Fruit fly (Drosophila melanogaster): ENCODE results near the gene ND-42.

The ND-42 gene

DNA sequence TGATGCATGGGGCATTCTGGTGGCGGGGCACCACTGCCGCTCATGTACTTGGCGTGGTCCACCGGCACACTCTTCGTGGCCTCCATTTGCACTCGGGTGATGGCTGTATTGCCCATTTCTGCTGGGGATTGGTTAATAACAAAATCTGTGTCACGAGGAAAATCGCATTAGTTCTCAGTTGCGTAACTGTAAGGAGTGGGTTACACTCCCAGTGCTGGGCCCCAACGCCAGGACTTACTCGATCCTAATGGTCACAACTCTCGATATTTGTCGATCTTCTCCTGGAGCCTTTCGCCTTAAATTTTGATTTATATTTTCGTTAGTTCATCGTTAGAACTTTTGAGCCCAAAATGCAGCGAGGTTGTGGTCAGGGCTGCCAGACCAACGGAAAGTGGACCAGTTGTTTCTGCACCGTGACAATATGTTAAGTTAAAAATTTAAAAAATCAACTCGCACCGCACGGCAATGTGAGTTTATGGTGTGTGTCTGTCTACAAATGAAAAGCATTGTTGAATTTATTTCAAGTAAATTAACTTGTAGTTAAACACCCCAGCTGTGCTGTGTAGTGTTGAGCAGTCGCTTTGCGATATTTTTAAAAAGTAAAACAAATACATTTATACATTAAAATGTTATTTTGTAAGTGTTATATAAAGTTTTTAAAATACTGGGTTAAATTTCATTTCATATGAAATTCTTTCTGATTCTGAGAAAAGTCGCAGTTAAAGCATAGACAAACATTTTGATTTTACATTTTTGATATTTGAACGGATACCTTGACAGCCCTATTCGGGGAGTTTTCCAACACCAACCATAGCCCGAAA is at the start of gene ND-42, which contains the start of gene Cchl (continued):
- TF ChIP-seq CG15269 (tag; optimal IDR thresholded peaks at IDR 0.05) (peak; percentile 83), chn (GFP tag; optimal IDR thresholded peaks at IDR 0.05) (peak; percentile 81), CG4360 (GFP tag; IDR thresholded peaks at IDR 0.05) (0 out of 2 replicates have a peak, but pooled peaks have one; percentile 44), MESR4 (GFP tag; optimal IDR thresholded peaks at IDR 0.05) (peak; percentile 49), H15 (GFP tag; IDR thresholded peaks at IDR 0.05) (peak; percentile 42; the same call in 1 of the 3 replicates), lbe (GFP tag; optimal IDR thresholded peaks at IDR 0.05) (peak; percentile 59), CG18262 (tag; optimal IDR thresholded peaks at IDR 0.05) (peak; percentile 75), Taf1 (GFP tag; IDR thresholded peaks at IDR 0.05) (no peak; the same call in 1 of the 2 replicates), CG12155 (GFP tag; optimal IDR thresholded peaks at IDR 0.05) (peak; percentile 85), CG2129 (GFP tag; IDR thresholded peaks at IDR 0.05; ENCODE audit: partially characterized antibody) (peak; percentile 55), CG32772 (GFP tag; IDR thresholded peaks at IDR 0.05) (peak; percentile 67), CG10565 (GFP tag; optimal IDR thresholded peaks at IDR 0.05) (no peak), ap (GFP tag; IDR thresholded peaks at IDR 0.05) (no peak; the same call in none of the 2 replicates), CG10959 (GFP tag; IDR thresholded peaks at IDR 0.05) (peak; percentile 11; the same call in 1 of the 2 replicates), CG17385 (GFP tag; optimal IDR thresholded peaks at IDR 0.05) (peak; percentile 82), ATbp (GFP tag; optimal IDR thresholded peaks at IDR 0.05) (no peak), CG12236 (GFP tag; optimal IDR thresholded peaks at IDR 0.05) (peak; percentile 40), toy (GFP tag; IDR thresholded peaks at IDR 0.05) (0 out of 2 replicates have a peak, but pooled peaks have one; percentile 21), Sry-β (GFP tag; optimal IDR thresholded peaks at IDR 0.05) (peak; percentile 65), Dip2 (GFP tag; IDR thresholded peaks at IDR 0.05) (no peak), HHEX (GFP tag; optimal IDR thresholded peaks at IDR 0.05) (peak; percentile 77), CG3838 (GFP tag; optimal IDR thresholded peaks at IDR 0.05) (peak; percentile 64), Stat92E (GFP tag; optimal IDR thresholded peaks at IDR 0.05) (no peak), rib (GFP tag; IDR thresholded peaks at IDR 0.05) (peak; percentile 42; the same call in 1 of the 2 replicates), Hey (tag; optimal IDR thresholded peaks at IDR 0.05) (no peak), NC2β (GFP tag; optimal IDR thresholded peaks at IDR 0.05) (peak; percentile 40), CG2202 (tag; optimal IDR thresholded peaks at IDR 0.05) (peak; percentile 43), CG34422 (GFP tag; IDR thresholded peaks at IDR 0.05) (no peak; the same call in none of the 3 replicates), CG5180 (GFP tag; optimal IDR thresholded peaks at IDR 0.05) (no peak), ewg (GFP tag; optimal IDR thresholded peaks at IDR 0.05) (peak; percentile 55), CG12104 (GFP tag; optimal IDR thresholded peaks at IDR 0.05) (peak; percentile 81), kay (GFP tag; optimal IDR thresholded peaks at IDR 0.05) (peak; percentile 59), ems (GFP tag; optimal IDR thresholded peaks at IDR 0.05) (peak; percentile 70), ranshi (GFP tag; IDR thresholded peaks at IDR 0.05) (peak; percentile 72; the same call in 1 of the 2 replicates), CG3407 (GFP tag; optimal IDR thresholded peaks at IDR 0.05) (peak; percentile 57), croc (GFP tag; conservative IDR thresholded peaks at IDR 0.05) (peak; percentile 58; the same call in 2 of the 3 replicates), nerfin-1 (tag; optimal IDR thresholded peaks at IDR 0.05) (peak; percentile 74), Blimp-1 (GFP tag; optimal IDR thresholded peaks at IDR 0.05) (no peak), CG10321 (GFP tag; IDR thresholded peaks at IDR 0.05) (peak; percentile 34; the same call in 1 of the 2 replicates), Tbp (GFP tag; optimal IDR thresholded peaks at IDR 0.05) (no peak), Atf3 (GFP tag; optimal IDR thresholded peaks at IDR 0.05) (peak; percentile 49), CG1647 (GFP tag; optimal IDR thresholded peaks at IDR 0.05) (peak; percentile 65), CG6654 (GFP tag; optimal IDR thresholded peaks at IDR 0.05) (no peak), chif (GFP tag; optimal IDR thresholded peaks at IDR 0.05) (peak; percentile 29 to 50), CG7745 (tag; optimal IDR thresholded peaks at IDR 0.05) (no peak), ase (GFP tag; IDR thresholded peaks at IDR 0.05) (peak; percentile 52; the same call in 1 of the 3 replicates), CkIIα-i1 (GFP tag; IDR thresholded peaks at IDR 0.05) (0 out of 2 replicates have a peak, but pooled peaks have one; percentile 10), onecut (GFP tag; IDR thresholded peaks at IDR 0.05) (peak; percentile 42; the same call in 1 of the 2 replicates)

Data from whole organism, embryonic.